Worm (Caenorhabditis elegans) whole organism, young adult: ENCODE data around the gene B0554.2.

Experiments used
- aptf-3 ChIP-seq: fragments of 200-800 bp; sonication (Bioruptor generic); IDR thresholded peaks from 2 replicates; pipeline ENCODE4 v1.3.6; 2022; ENCODE audit warnings: missing genetic modification characterization, missing compliant biosample characterization
- ceh-91 ChIP-seq: fragments of 200-800 bp; sonication (Bioruptor generic); IDR thresholded peaks from 2 replicates; pipeline ENCODE4 v1.3.6; 2022; ENCODE audit warnings: missing genetic modification reagents, missing genetic modification characterization, missing compliant biosample characterization
- dpff-1 ChIP-seq: sonication (generic microtip); optimal IDR thresholded peaks from 2 replicates; lab custom pipeline; 2017; ENCODE audit warnings: mild to moderate bottlenecking, missing genetic modification characterization, missing compliant biosample characterization
- fkh-3 ChIP-seq: sonication (generic microtip); optimal IDR thresholded peaks from 2 replicates; lab custom pipeline; 2016; ENCODE audit warnings: mild to moderate bottlenecking, missing genetic modification characterization, missing compliant biosample characterization
- let-526 ChIP-seq: fragments of 200-800 bp; sonication (Bioruptor generic); IDR thresholded peaks from 2 replicates; pipeline ENCODE4 v1.3.6; 2022; ENCODE audit warnings: missing genetic modification reagents, missing genetic modification characterization, missing compliant biosample characterization
- madf-3 ChIP-seq: fragments of 200-800 bp; sonication (Bioruptor generic); IDR thresholded peaks from 2 replicates; pipeline ENCODE4 v1.3.6; 2022; ENCODE audit warnings: missing genetic modification reagents, missing genetic modification characterization, missing compliant biosample characterization
- snpc-4 ChIP-seq, 5 experiments: fragments of 150-350 bp in 1 of 5; sonication (generic microtip) in 4 of 5; optimal IDR thresholded peaks; 2 replicates each; lab custom pipeline; 2014 to 2018; ENCODE audit warnings: missing genetic modification characterization in 5 of 5, missing biosample characterization in 3 of 5, antibody characterized with exemption in 2 of 5, mild to moderate bottlenecking in 2 of 5, missing compliant biosample characterization in 2 of 5, missing genotype in 2 of 5, moderate library complexity in 2 of 5, missing genetic modification reagents in 1 of 5
- tbx-9 ChIP-seq: sonication (generic microtip); optimal IDR thresholded peaks from 2 replicates; lab custom pipeline; 2016; ENCODE audit warnings: borderline replicate concordance, missing genetic modification characterization, inconsistent platforms, missing compliant biosample characterization
- xnd-1 ChIP-seq: sonication (generic microtip); optimal IDR thresholded peaks from 2 replicates; lab custom pipeline; 2016; ENCODE audit warnings: missing genotype, missing genetic modification reagents, missing genetic modification characterization, missing compliant biosample characterization

DNA sequence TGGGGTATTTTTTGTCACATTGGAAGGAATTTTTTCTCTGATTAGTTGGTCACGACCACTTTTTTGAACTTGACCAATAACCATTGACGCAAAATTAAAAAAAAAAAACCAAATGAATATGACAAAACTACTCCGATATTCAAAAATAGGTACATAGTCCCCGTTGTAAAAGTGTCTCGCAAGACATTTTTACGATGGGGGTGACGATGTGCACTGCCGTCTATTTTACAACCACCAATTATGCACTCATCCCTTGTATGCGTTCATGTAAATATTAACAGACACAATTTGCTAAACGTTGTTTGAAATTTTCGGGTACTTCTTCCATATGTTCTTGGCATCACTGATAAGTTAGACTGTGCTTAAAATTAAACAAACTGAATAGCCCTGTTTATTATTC lies 34.3 kb upstream of the B0554.2 start, which contains the start of gene scl-27:
- TF ChIP-seq snpc-4 (GFP tag; optimal IDR thresholded peaks at IDR 0.05; lab: Kevin White, UChicago), result no peak
- TF ChIP-seq snpc-4 (tag; optimal IDR thresholded peaks at IDR 0.05; lab: Kevin White, UChicago), result no peak
- no peak for TF ChIP-seq xnd-1 (tag; lab: Kevin White, UChicago)
- no peak for TF ChIP-seq aptf-3 (GFP tag; lab: Robert Waterston, UW)
- TF ChIP-seq tbx-9, result no peak
- no peak for TF ChIP-seq ceh-91 (GFP tag; lab: Robert Waterston, UW)
- no peak for TF ChIP-seq fkh-3 (tag; lab: Kevin White, UChicago)
- no peak for TF ChIP-seq let-526
- TF ChIP-seq dpff-1, result no peak
- no peak for TF ChIP-seq madf-3 (GFP tag; lab: Robert Waterston, UW)
